Fruit fly (Drosophila melanogaster) whole organism, wandering third instar larva: Measurements from ENCODE around the gene robo2.

ENCODE experiments used
- Abd-B ChIP-seq: fragments of >200 bp; optimal IDR thresholded peaks from 2 replicates; lab custom pipeline; 2017; ENCODE audit warnings: missing biosample characterization, missing genetic modification characterization
- CG32264 ChIP-seq: fragments of 200-800 bp; sonication (Bioruptor generic); optimal IDR thresholded peaks from 2 replicates; lab custom pipeline; 2016; ENCODE audit warnings: missing biosample characterization, missing genetic modification characterization
- Dfd ChIP-seq: fragments of >200 bp; optimal IDR thresholded peaks from 2 replicates; lab custom pipeline; 2017; ENCODE audit warnings: missing biosample characterization, missing genetic modification characterization
- Dif ChIP-seq: fragments of 200-275, 200-300 bp; sonication (Bioruptor generic); optimal IDR thresholded peaks from 2 replicates; lab custom pipeline; 2018; ENCODE audit warnings: missing biosample characterization, missing genetic modification characterization; ENCODE audit not compliant: partially characterized antibody
- OdsH ChIP-seq: fragments of 200-800 bp; sonication (Bioruptor generic); optimal IDR thresholded peaks from 2 replicates; lab custom pipeline; 2016; ENCODE audit warnings: missing biosample characterization, mild to moderate bottlenecking, missing genetic modification characterization
- Vsx2 ChIP-seq: fragments of 200-300, 225-300 bp; sonication (Bioruptor generic); optimal IDR thresholded peaks from 2 replicates; lab custom pipeline; 2018; ENCODE audit warnings: missing biosample characterization, missing genetic modification characterization; ENCODE audit not compliant: partially characterized antibody
- br ChIP-seq: fragments of 200-800 bp; sonication (Bioruptor generic); optimal IDR thresholded peaks from 2 replicates; lab custom pipeline; 2016; ENCODE audit warnings: missing biosample characterization, missing genetic modification characterization
- brk ChIP-seq: fragments of 200-800 bp; sonication (Bioruptor generic); optimal IDR thresholded peaks from 2 replicates; lab custom pipeline; 2016; ENCODE audit warnings: missing biosample characterization, mild to moderate bottlenecking, missing genetic modification characterization
- fru ChIP-seq: fragments of 200-800 bp; sonication (Bioruptor generic); optimal IDR thresholded peaks from 3 replicates; lab custom pipeline; 2016; ENCODE audit warnings: missing biosample characterization, mild to moderate bottlenecking, missing genetic modification characterization
- h ChIP-seq: fragments of 200-800 bp; sonication (Bioruptor generic); optimal IDR thresholded peaks from 3 replicates; lab custom pipeline; 2016; ENCODE audit warnings: missing biosample characterization, mild to moderate bottlenecking, missing genetic modification characterization
- jim ChIP-seq: fragments of 175-275, 200-325 bp; sonication (Bioruptor generic); optimal IDR thresholded peaks from 2 replicates; lab custom pipeline; 2016; ENCODE audit warnings: missing biosample characterization, mild to moderate bottlenecking, missing genetic modification characterization
- pan ChIP-seq: fragments of >200 bp; optimal IDR thresholded peaks from 2 replicates; lab custom pipeline; 2017
- psq ChIP-seq: fragments of 200-800 bp; sonication (Bioruptor generic); optimal IDR thresholded peaks from 3 replicates; lab custom pipeline; 2017; ENCODE audit warnings: missing biosample characterization, mild to moderate bottlenecking, missing genetic modification characterization, moderate library complexity
- usp ChIP-seq: fragments of >200 bp; optimal IDR thresholded peaks from 2 replicates; lab custom pipeline; 2017; ENCODE audit warnings: missing biosample characterization, missing genetic modification characterization

dm6 chr2L:1419656-1420055, 597 bp downstream of the robo2 start:
- TF ChIP-seq usp, result no peak
- no peak for TF ChIP-seq Dif (GFP tag; lab: Kevin White, UChicago)
- TF ChIP-seq CG32264 (GFP tag; lab: Kevin White, UChicago), result no peak
- no peak for TF ChIP-seq brk
- TF ChIP-seq psq (GFP tag; lab: Kevin White, UChicago), result no peak
- TF ChIP-seq pan (lab: Kevin White, UChicago), result no peak
- TF ChIP-seq jim (GFP tag; lab: Kevin White, UChicago), result no peak
- TF ChIP-seq h (GFP tag; lab: Kevin White, UChicago), result no peak
- TF ChIP-seq OdsH, result no peak
- TF ChIP-seq fru (GFP tag; lab: Kevin White, UChicago), result no peak
- TF ChIP-seq Abd-B, result no peak
- no peak for TF ChIP-seq br
- TF ChIP-seq Vsx2 (GFP tag; lab: Kevin White, UChicago), result no peak
- no peak for TF ChIP-seq Dfd
